Fruit fly (Drosophila melanogaster): ENCODE measurements around the gene Pus1.

DNA sequence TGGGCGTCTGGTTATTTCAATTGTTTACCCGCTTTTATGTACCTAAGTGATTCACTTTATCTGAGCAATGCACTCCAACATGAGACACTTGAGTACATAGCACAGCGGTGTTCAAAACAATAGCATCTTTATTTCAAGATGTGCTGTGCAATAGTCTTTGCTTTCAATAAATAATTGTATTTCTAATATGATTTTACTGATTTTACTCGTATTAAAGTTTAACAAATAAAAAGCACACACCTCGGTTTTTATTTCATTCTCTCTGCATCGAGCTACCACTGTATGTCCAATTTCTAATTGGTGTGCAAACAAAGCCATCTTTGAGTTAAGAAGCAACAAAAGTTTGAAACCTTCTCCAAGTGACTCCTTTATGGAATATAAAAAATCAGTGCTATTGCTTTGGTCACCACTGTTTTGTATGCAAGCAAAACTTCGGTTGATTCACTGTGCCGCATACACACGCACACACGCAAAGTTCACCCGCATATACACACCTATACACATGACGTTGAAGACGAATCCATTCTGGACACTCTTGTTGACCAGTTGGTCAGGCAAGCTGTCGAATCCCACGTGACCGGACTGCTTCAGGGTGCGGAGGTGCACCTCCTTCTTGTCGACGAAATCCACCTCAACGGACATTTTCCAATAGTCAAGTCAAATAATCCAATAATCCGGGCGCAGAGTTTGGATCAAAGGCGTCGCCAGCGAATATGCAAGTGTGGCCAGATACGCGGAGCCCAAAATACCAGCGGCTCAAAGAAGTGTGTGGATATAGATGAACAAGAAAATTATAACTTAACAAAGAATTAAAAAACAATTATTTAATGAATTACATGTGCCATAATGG is 4.6 kb downstream of the Pus1 start, which contains the start of gene Septin2:
- no peak for TF ChIP-seq insv (optimal IDR thresholded peaks at IDR 0.05)
- TF ChIP-seq psq (optimal IDR thresholded peaks at IDR 0.05) = no peak
- no peak for TF ChIP-seq ttk (optimal IDR thresholded peaks at IDR 0.05)
- no peak for TF ChIP-seq h (optimal IDR thresholded peaks at IDR 0.05)
- no peak for TF ChIP-seq Sin3A (optimal IDR thresholded peaks at IDR 0.05)
